Fruit fly (Drosophila melanogaster) whole organism, embryonic: ENCODE measurements around the gene msn.
A peak's percentile ranks its signal among the peaks of the same experiment; 100 is the strongest.

Source experiments
- CG11504 ChIP-seq: fragments of 200-800 bp; sonication (Bioruptor generic); optimal IDR thresholded peaks from 3 replicates; lab custom pipeline; 2019; ENCODE audit warnings: missing biosample characterization, mild to moderate bottlenecking, missing genetic modification characterization, moderate library complexity
- CG12104 ChIP-seq: fragments of 200-800 bp; sonication (Bioruptor generic); optimal IDR thresholded peaks from 3 replicates; lab custom pipeline; 2016; ENCODE audit warnings: missing biosample characterization, missing genetic modification characterization
- CG15696 ChIP-seq: fragments of 200-800 bp; sonication (Bioruptor generic); optimal IDR thresholded peaks from 2 replicates; lab custom pipeline; 2019; ENCODE audit warnings: missing biosample characterization, mild to moderate bottlenecking, missing genetic modification characterization, moderate library complexity
- CG16779 ChIP-seq: fragments of 200-800 bp; sonication (Bioruptor generic); IDR thresholded peaks from 2 replicates; pipeline ENCODE4 v1.3.6; 2022; ENCODE audit warnings: missing biosample characterization, missing genetic modification characterization
- CG17359 ChIP-seq: fragments of 200-800 bp; sonication (Bioruptor generic); optimal IDR thresholded peaks from 3 replicates; lab custom pipeline; 2018; ENCODE audit warnings: missing biosample characterization, mild to moderate bottlenecking, missing genetic modification characterization, moderate library complexity
- CG17912 ChIP-seq: fragments of 200-800 bp; sonication (Bioruptor generic); optimal IDR thresholded peaks from 2 replicates; lab custom pipeline; 2018; ENCODE audit warnings: missing biosample characterization, mild to moderate bottlenecking, missing genetic modification characterization
- CG2889 ChIP-seq: fragments of 200-800 bp; sonication (Bioruptor generic); IDR thresholded peaks from 3 replicates; pipeline ENCODE4 v1.3.6; 2022; ENCODE audit warnings: missing biosample characterization, missing genetic modification characterization
- CG34376 ChIP-seq: fragments of 200-800 bp; sonication (Bioruptor generic); optimal IDR thresholded peaks from 2 replicates; lab custom pipeline; 2018; ENCODE audit warnings: missing biosample characterization, mild to moderate bottlenecking, missing genetic modification characterization
- CG34422 ChIP-seq: fragments of 200-800 bp; sonication (Bioruptor generic); IDR thresholded peaks from 3 replicates; pipeline ENCODE4 v1.3.6; 2022; ENCODE audit warnings: missing biosample characterization, missing genetic modification characterization
- CG3995 ChIP-seq: fragments of 200-800 bp; sonication (Bioruptor generic); optimal IDR thresholded peaks from 3 replicates; lab custom pipeline; 2016; ENCODE audit warnings: missing biosample characterization, missing genetic modification characterization
- CG6683 ChIP-seq: fragments of 200-800 bp; sonication (Bioruptor generic); optimal IDR thresholded peaks from 2 replicates; lab custom pipeline; 2017; ENCODE audit warnings: missing biosample characterization, mild to moderate bottlenecking, missing genetic modification characterization, missing genetic modification reagents
- CG8478 ChIP-seq: fragments of >200 bp; optimal IDR thresholded peaks from 2 replicates; lab custom pipeline; 2018
- CG9215 ChIP-seq: fragments of 200-800 bp; sonication (Bioruptor generic); IDR thresholded peaks from 2 replicates; pipeline ENCODE4 v1.3.6; 2022; ENCODE audit warnings: missing biosample characterization, missing genetic modification characterization
- Dref ChIP-seq: fragments of 200-800 bp; sonication (Bioruptor generic); IDR thresholded peaks from 2 replicates; pipeline ENCODE4 v1.3.6; 2022; ENCODE audit warnings: missing biosample characterization, missing genetic modification characterization
- Drgx ChIP-seq: fragments of 200-800 bp; sonication (Bioruptor generic); IDR thresholded peaks from 2 replicates; pipeline ENCODE4 v1.3.6; 2022; ENCODE audit warnings: missing biosample characterization, missing genetic modification characterization
- Ets65A ChIP-seq: fragments of 200-800 bp; sonication (Bioruptor generic); peaks from one replicate; lab custom pipeline; 2016; ENCODE audit warnings: missing biosample characterization, missing genetic modification characterization
- Side ChIP-seq: fragments of 200-800 bp; sonication (Bioruptor generic); optimal IDR thresholded peaks from 2 replicates; lab custom pipeline; 2016; ENCODE audit warnings: missing biosample characterization, missing genetic modification characterization
- Sry-δ ChIP-seq: fragments of 200-800 bp; sonication (Bioruptor generic); optimal IDR thresholded peaks from 2 replicates; lab custom pipeline; 2016; ENCODE audit warnings: missing biosample characterization, missing genetic modification characterization
- ato ChIP-seq: fragments of 200-800 bp; sonication (Bioruptor generic); IDR thresholded peaks from 2 replicates; pipeline ENCODE4 v1.3.6; 2022; ENCODE audit warnings: missing biosample characterization, missing genetic modification characterization; ENCODE audit not compliant: partially characterized antibody
- bsh ChIP-seq, 2 experiments: fragments of 200-800 bp; sonication (Bioruptor generic); optimal IDR thresholded peaks; 2 replicates each; lab custom pipeline; 2017 to 2018; ENCODE audit warnings: mild to moderate bottlenecking in 2 of 2, missing biosample characterization in 2 of 2, missing genetic modification characterization in 2 of 2, moderate library complexity in 1 of 2
- cato ChIP-seq: fragments of 200-800 bp; sonication (Bioruptor generic); optimal IDR thresholded peaks from 2 replicates; lab custom pipeline; 2016; ENCODE audit warnings: missing biosample characterization, missing genetic modification characterization, borderline replicate concordance
- crol ChIP-seq: fragments of 200-800 bp; sonication (Bioruptor generic); IDR thresholded peaks from 2 replicates; pipeline ENCODE4 v1.3.6; 2022; ENCODE audit warnings: missing biosample characterization, missing genetic modification characterization
- esg ChIP-seq: fragments of 200-800 bp; sonication (Bioruptor generic); conservative IDR thresholded peaks from 2 replicates; pipeline ENCODE4 v1.3.6; 2022; ENCODE audit warnings: missing biosample characterization, missing genetic modification characterization
- ftz-f1 ChIP-seq: fragments of 200-800 bp; sonication (Bioruptor generic); optimal IDR thresholded peaks from 2 replicates; lab custom pipeline; 2016; ENCODE audit warnings: missing biosample characterization, missing genetic modification characterization
- fu2 ChIP-seq: fragments of 200-800 bp; sonication (Bioruptor generic); optimal IDR thresholded peaks from 2 replicates; lab custom pipeline; 2016; ENCODE audit warnings: missing biosample characterization, missing genetic modification characterization
- gcm ChIP-seq: fragments of 200-800 bp; sonication (Bioruptor generic); optimal IDR thresholded peaks from 2 replicates; lab custom pipeline; 2019; ENCODE audit warnings: missing biosample characterization, mild to moderate bottlenecking, missing genetic modification characterization, moderate library complexity
- gem ChIP-seq: fragments of 200-800 bp; sonication (Bioruptor generic); optimal IDR thresholded peaks from 2 replicates; lab custom pipeline; 2019; ENCODE audit warnings: missing biosample characterization, mild to moderate bottlenecking, missing genetic modification characterization, moderate library complexity
- kah ChIP-seq: fragments of 200-800 bp; sonication (Bioruptor generic); optimal IDR thresholded peaks from 2 replicates; lab custom pipeline; 2018; ENCODE audit warnings: missing biosample characterization, mild to moderate bottlenecking, missing genetic modification characterization
- nom ChIP-seq: fragments of 200-800 bp; sonication (Bioruptor generic); optimal IDR thresholded peaks from 2 replicates; lab custom pipeline; 2017; ENCODE audit warnings: missing biosample characterization, missing genetic modification characterization, mild to moderate bottlenecking, moderate library complexity, missing genetic modification reagents
- odd ChIP-seq: fragments of 200-800 bp; sonication (Bioruptor generic); optimal IDR thresholded peaks from 2 replicates; lab custom pipeline; 2017; ENCODE audit warnings: missing biosample characterization, mild to moderate bottlenecking, missing genetic modification characterization
- pzg ChIP-seq: fragments of 200-800 bp; sonication (Bioruptor generic); optimal IDR thresholded peaks from 3 replicates; lab custom pipeline; 2018; ENCODE audit warnings: missing biosample characterization, mild to moderate bottlenecking, missing genetic modification characterization, moderate library complexity
- so ChIP-seq: fragments of 200-800 bp; sonication (Bioruptor generic); IDR thresholded peaks from 3 replicates; pipeline ENCODE4 v1.3.6; 2022; ENCODE audit warnings: missing biosample characterization, missing genetic modification characterization
- sr ChIP-seq: fragments of 200-800 bp; sonication (Bioruptor generic); IDR thresholded peaks from 3 replicates; pipeline ENCODE4 v1.3.6; 2022; ENCODE audit warnings: missing biosample characterization, missing genetic modification characterization
- vvl ChIP-seq: fragments of 200-800 bp; sonication (Bioruptor generic); IDR thresholded peaks from 2 replicates; pipeline ENCODE4 v1.3.6; 2022; ENCODE audit warnings: missing biosample characterization, missing genetic modification characterization

Gene msn

DNA sequence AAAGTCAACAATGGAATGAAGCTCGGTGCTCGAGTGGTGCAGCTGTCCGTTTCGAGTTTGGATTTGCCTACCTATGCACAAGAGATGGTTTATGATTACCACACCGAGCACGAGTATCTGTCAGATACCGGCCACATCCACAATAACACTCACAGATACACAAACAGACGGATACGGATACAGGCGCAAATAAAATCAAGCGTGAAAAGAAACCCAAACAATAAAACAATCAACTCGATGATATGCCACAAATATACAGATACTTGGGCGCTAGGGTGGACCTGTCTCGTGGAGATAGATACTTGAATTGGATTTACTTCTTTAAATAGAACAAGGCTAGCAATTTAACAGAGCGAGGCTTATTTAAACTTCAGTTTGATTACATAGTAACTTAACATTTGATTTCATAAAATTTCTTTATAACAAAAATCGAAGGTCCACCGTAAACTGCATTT, 16.0 kb downstream of the msn start (continued):
- TF ChIP-seq Sry-δ (no peak), CG3995 (GFP tag; lab: Kevin White, UChicago) (no peak), CG11504 (tag; lab: Kevin White, UChicago) (no peak), vvl (GFP tag; lab: Robert Waterston, UW) (peak; percentile 65), odd (GFP tag; lab: Kevin White, UChicago) (peak; percentile 52)
- TF ChIP-seq, all 482 proteins: peak for 140

DNA sequence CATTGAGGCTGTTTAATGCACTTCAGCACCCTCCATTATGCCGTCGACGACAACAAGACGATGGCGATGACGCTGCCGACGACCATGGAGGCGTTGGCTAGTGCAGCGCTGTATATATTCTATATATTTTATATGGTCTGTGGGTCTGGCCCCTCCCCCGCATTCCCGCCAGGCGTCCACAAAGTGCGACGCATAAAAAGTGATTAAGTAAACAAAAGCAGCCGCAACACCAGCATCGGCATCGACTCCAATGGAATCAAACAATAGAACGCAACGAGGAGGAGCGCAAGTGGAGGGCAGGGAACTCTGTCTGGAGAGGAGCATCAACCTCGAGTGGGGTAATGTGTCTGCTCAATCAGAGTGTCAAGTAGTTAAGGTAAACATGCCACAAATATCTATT, 18.1 kb downstream of the msn start:
- no peak for TF ChIP-seq CG34376 (GFP tag; lab: Kevin White, UChicago)
- TF ChIP-seq so (GFP tag; lab: Robert Waterston, UW), result peak; percentile 10; the same call in 1 of the 3 replicates
- no peak for TF ChIP-seq CG3995 (GFP tag; lab: Kevin White, UChicago)
- no peak for TF ChIP-seq sr (GFP tag; lab: Robert Waterston, UW)
- TF ChIP-seq nom, result peak; percentile 77
- no peak for TF ChIP-seq Side (GFP tag; lab: Kevin White, UChicago)
- TF ChIP-seq CG12104 (GFP tag; lab: Kevin White, UChicago), result no peak
- TF ChIP-seq CG34422 (GFP tag; lab: Robert Waterston, UW), result no peak
- TF ChIP-seq gcm (GFP tag; lab: Kevin White, UChicago), result peak; percentile 5
- no peak for TF ChIP-seq Dref (GFP tag; lab: Robert Waterston, UW)
- TF ChIP-seq CG17912 (GFP tag; lab: Kevin White, UChicago), result no peak
- TF ChIP-seq Ets65A (GFP tag; lab: Kevin White, UChicago), result no peak
- peak; percentile 68 for TF ChIP-seq crol
- no peak for TF ChIP-seq cato (GFP tag; lab: Kevin White, UChicago)
- peak in 1 of 2 experiments; percentile 32 for TF ChIP-seq bsh (GFP tag; optimal IDR thresholded peaks at IDR 0.05; lab: Kevin White, UChicago)
- TF ChIP-seq pzg, result no peak
- TF ChIP-seq CG6683 (GFP tag; lab: Kevin White, UChicago), result no peak
- no peak for TF ChIP-seq esg (GFP tag; lab: Robert Waterston, UW)
- no peak for TF ChIP-seq gem (tag; lab: Kevin White, UChicago)
- TF ChIP-seq kah (GFP tag; lab: Kevin White, UChicago), result no peak
- TF ChIP-seq fu2, result no peak
- TF ChIP-seq CG15696 (tag; lab: Kevin White, UChicago), result no peak
- peak; percentile 10; the same call in 1 of the 2 replicates for TF ChIP-seq Drgx
- no peak for TF ChIP-seq CG9215
- TF ChIP-seq CG17359, result no peak

DNA sequence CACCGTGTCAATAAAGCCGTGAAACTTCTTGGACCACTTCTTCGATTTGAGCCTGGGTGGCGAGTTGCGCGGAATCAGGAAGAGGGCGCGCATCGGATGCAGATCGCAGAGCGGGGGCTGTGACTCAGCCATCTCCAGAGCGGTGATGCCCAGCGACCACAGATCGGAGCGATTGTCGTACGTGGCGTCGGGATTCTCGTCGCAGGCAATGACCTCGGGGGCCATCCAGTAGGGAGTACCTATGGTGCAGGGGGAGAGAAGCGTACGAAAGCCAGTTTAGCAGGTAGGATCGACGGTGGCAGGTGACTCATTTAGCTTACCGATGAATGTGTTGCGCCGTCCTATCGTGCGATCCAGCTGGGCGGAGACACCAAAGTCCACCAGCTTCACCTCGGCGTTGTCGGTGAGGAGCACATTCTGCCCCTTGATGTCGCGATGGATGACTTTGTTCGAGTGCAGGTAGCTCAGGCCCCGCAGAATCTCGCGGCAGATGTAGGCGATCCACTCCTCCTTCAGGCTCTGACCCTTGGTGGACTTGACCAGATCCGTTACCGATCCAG, 19.2 kb downstream of the msn start:
- TF ChIP-seq Side (GFP tag; lab: Kevin White, UChicago) (no peak), nom (peak; percentile 78), CG2889 (GFP tag; lab: Robert Waterston, UW) (0 out of 3 replicates have a peak, but pooled peaks have one; percentile 12), CG8478 (lab: Kevin White, UChicago) (peak; percentile 67)

DNA sequence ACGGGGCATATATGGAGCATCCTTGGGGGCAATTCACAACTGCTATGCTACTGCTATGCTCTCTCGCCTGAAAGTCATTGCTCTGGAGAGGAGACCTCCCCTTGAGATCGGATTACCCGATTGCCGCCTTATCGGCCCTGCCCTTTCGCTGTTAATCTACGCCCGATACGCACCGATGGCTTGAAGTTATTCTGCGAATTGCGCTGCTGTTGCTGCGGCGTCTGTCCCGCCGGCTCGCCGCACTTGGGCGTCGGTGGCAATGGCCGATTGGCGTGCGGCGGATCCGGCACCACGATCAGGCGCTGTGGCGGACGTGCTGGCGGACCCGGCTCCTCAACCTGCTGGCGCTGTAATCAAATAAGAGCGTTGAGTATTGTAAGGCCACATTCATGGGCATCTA, 20.3 kb downstream of the msn start:
- TF ChIP-seq ato (GFP tag; lab: Robert Waterston, UW) (no peak), ftz-f1 (GFP tag; lab: Kevin White, UChicago) (peak; percentile 3), CG16779 (GFP tag; lab: Robert Waterston, UW) (no peak)
